Worm (Caenorhabditis elegans) whole organism, mixed stage, embryonic: ENCODE measurements around the gene C03H5.7.

Experiments
- blmp-1 ChIP-seq: fragments of 150-350 bp; optimal IDR thresholded peaks from 2 replicates; lab custom pipeline; 2014; ENCODE audit warnings: missing biosample characterization, missing genetic modification characterization
- lin-13 ChIP-seq: fragments of 150-350 bp; optimal IDR thresholded peaks from 2 replicates; lab custom pipeline; 2014; ENCODE audit warnings: missing biosample characterization, missing genetic modification characterization
- mep-1 ChIP-seq: fragments of 150-350 bp; optimal IDR thresholded peaks from 2 replicates; lab custom pipeline; 2017; ENCODE audit warnings: missing biosample characterization, missing genetic modification reagents, missing genetic modification characterization, inconsistent platforms
- nhr-12 ChIP-seq: fragments of 150-350 bp; optimal IDR thresholded peaks from 2 replicates; lab custom pipeline; 2014; ENCODE audit warnings: missing biosample characterization, missing genetic modification characterization
- nhr-237 ChIP-seq: fragments of 150-350 bp; optimal IDR thresholded peaks from 2 replicates; lab custom pipeline; 2014; ENCODE audit warnings: missing biosample characterization, missing genetic modification characterization
- pha-4 ChIP-seq: fragments of 150-350 bp; optimal IDR thresholded peaks from 2 replicates; lab custom pipeline; 2018; ENCODE audit warnings: missing biosample characterization, missing genetic modification reagents, missing genetic modification characterization
- unc-39 ChIP-seq: fragments of 150-350 bp; optimal IDR thresholded peaks from 2 replicates; lab custom pipeline; 2014; ENCODE audit warnings: missing biosample characterization, missing genetic modification characterization
- unc-62 ChIP-seq: fragments of 150-350 bp; optimal IDR thresholded peaks from 2 replicates; lab custom pipeline; 2014; ENCODE audit warnings: missing biosample characterization, missing genetic modification reagents, missing genetic modification characterization
- ztf-11 ChIP-seq: fragments of 150-350 bp; optimal IDR thresholded peaks from 2 replicates; lab custom pipeline; 2014; ENCODE audit warnings: missing biosample characterization, missing genetic modification characterization

ce11 chrII:418782-419181 lies 38.7 kb downstream of the C03H5.7 start, which contains the start of gene C24H12.6:
- TF ChIP-seq unc-39 (no peak), nhr-237 (tag; lab: Kevin White, UChicago) (no peak), pha-4 (tag; lab: Kevin White, UChicago) (no peak), ztf-11 (tag; lab: Kevin White, UChicago) (no peak), lin-13 (tag; lab: Kevin White, UChicago) (no peak), blmp-1 (tag; lab: Kevin White, UChicago) (no peak), mep-1 (tag; lab: Kevin White, UChicago) (no peak), unc-62 (no peak), nhr-12 (tag; lab: Kevin White, UChicago) (no peak)
